Fruit fly (Drosophila melanogaster): ENCODE measurements around the gene CG9500.

DNA sequence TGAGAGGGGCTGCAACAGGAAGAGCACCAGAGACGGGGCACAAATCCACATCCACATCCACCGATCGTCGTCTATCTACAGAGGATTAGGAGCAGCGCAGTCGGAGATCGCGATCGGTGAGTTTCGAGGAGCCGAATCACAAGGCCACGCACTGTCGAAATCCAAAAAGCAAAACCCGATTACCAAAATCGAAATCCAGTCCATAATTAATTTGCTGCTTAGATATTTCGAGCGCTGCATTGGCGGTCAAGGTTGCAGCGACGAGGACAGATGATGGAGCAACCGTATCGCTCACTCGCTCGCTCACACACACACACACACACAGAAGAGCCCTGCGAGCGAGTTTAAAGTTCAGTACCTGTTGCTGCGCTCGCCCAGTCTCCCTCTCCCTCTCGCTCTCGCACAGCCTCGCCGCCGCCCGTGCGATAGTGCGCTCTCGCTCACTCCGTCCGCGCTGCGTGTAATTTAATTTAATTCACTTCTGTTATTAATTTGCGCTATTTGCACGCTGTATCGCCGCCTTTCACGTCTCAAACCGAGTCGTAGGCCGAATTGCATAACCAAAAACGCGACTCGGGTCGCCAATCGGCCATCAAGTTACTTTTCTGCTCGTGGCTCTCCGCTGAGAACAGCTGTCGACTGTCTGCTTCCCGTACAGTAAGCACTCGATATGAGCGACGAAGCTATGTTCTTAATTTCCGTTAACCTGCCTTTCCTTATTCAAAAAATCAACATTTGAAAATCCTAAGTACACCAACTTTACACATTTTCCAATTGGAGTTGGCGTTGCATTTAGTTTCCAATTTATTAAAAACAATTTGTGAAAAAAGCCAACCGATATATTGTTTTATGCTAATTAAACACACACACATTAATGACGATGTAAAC is 18.9 kb downstream of the CG9500 start:
- peak in 1 of 3 experiments; percentile 5 for TF ChIP-seq lola (GFP tag; optimal IDR thresholded peaks at IDR 0.05)
- peak; percentile 37; the same call in 2 of the 3 replicates for TF ChIP-seq tgo (GFP tag; IDR thresholded peaks at IDR 0.05)
- peak; percentile 25 for TF ChIP-seq pum (GFP tag; optimal IDR thresholded peaks at IDR 0.05)
- TF ChIP-seq CG7963 (GFP tag; IDR thresholded peaks at IDR 0.05; ENCODE audit: partially characterized antibody), result no peak
- peak; percentile 33; the same call in 1 of the 2 replicates for TF ChIP-seq CG3847 (GFP tag; IDR thresholded peaks at IDR 0.05)

All from whole organism, embryonic.